Fruit fly (Drosophila melanogaster): ENCODE results near the gene tzn.

The tzn gene

dm6 chr3L:20798325-20798846 is at the start of gene tzn, which contains the start of gene CG3698 (continued):
- TF ChIP-seq al (GFP tag; IDR thresholded peaks at IDR 0.05) (peak; percentile 87), cwo (GFP tag; optimal IDR thresholded peaks at IDR 0.05) (no peak), D19A (tag; optimal IDR thresholded peaks at IDR 0.05) (peak; percentile 71), CG7963 (GFP tag; IDR thresholded peaks at IDR 0.05; ENCODE audit: partially characterized antibody) (no peak), NFAT (GFP tag; IDR thresholded peaks at IDR 0.05) (peak; percentile 97), CG13894 (tag; optimal IDR thresholded peaks at IDR 0.05) (no peak), ase (GFP tag; IDR thresholded peaks at IDR 0.05) (peak; percentile 95), TFAM (GFP tag; optimal IDR thresholded peaks at IDR 0.05) (peak; percentile 70), CG15479 (GFP tag; optimal IDR thresholded peaks at IDR 0.05) (peak; percentile 12), CG13424 (tag; optimal IDR thresholded peaks at IDR 0.05) (peak; percentile 78), lola (GFP tag; optimal IDR thresholded peaks at IDR 0.05) (peak in 1 of 3 experiments; percentile 75), Drgx (GFP tag; IDR thresholded peaks at IDR 0.05) (peak; percentile 47; the same call in 1 of the 2 replicates), crc (GFP tag; optimal IDR thresholded peaks at IDR 0.05) (peak; percentile 45), Fer2 (tag; optimal IDR thresholded peaks at IDR 0.05) (peak; percentile 91), Gug (GFP tag; IDR thresholded peaks at IDR 0.05) (peak; percentile 69; the same call in 3 of the 4 replicates), Chrac-16 (GFP tag; optimal IDR thresholded peaks at IDR 0.05) (peak; percentile 77), CG10209 (GFP tag; optimal IDR thresholded peaks at IDR 0.05) (peak; percentile 97), stc (GFP tag; IDR thresholded peaks at IDR 0.05) (peak; percentile 91), Nf-YC (tag; optimal IDR thresholded peaks at IDR 0.05) (peak; percentile 69), CG6272 (GFP tag; IDR thresholded peaks at IDR 0.05) (peak; percentile 86), Sin3A (optimal IDR thresholded peaks at IDR 0.05) (no peak), sim (GFP tag; IDR thresholded peaks at IDR 0.05) (peak; percentile 82), CG9797 (GFP tag; optimal IDR thresholded peaks at IDR 0.05) (peak; percentile 91), en (GFP tag; optimal IDR thresholded peaks at IDR 0.05) (peak; percentile 85), cg (GFP tag; optimal IDR thresholded peaks at IDR 0.05) (no peak), CG8924 (tag; optimal IDR thresholded peaks at IDR 0.05) (peak; percentile 78), CG15601 (tag; optimal IDR thresholded peaks at IDR 0.05) (peak; percentile 92), NC2β (GFP tag; optimal IDR thresholded peaks at IDR 0.05) (peak; percentile 84), CG6175 (GFP tag; IDR thresholded peaks at IDR 0.05) (peak; percentile 94), dm (GFP tag; optimal IDR thresholded peaks at IDR 0.05) (peak; percentile 85), CG12104 (GFP tag; optimal IDR thresholded peaks at IDR 0.05) (peak; percentile 94), Kr (GFP tag; optimal IDR thresholded peaks at IDR 0.05) (peak; percentile 81), Fer3 (tag; optimal IDR thresholded peaks at IDR 0.05) (peak; percentile 92)

DNA sequence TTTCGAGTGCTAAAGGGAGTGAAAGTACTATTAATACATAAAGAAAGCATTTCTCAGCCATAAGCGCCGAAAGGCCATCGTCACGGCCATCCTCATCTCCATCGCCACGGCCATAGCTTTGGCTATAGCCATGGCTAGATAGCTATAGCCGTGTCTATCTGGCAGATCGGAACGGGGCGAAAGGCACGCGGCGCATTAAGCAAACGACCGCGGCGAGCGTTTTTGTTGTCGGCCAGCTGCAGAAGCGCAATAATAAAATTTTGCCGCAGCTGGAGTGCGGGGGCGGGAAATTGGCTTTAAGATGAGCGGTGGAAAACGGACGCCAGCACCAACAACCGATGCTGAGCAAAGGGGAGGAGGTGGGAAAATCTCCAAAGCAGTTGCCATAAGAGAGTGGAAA is 48.1 kb upstream of the tzn start:
- TF ChIP-seq CG13894 (tag; optimal IDR thresholded peaks at IDR 0.05) (peak; percentile 88), dimm (GFP tag; IDR thresholded peaks at IDR 0.05) (0 out of 2 replicates have a peak, but pooled peaks have one; percentile 17), CG7357 (GFP tag; IDR thresholded peaks at IDR 0.05) (no peak), twi (tag; optimal IDR thresholded peaks at IDR 0.05) (no peak), Hey (tag; optimal IDR thresholded peaks at IDR 0.05) (peak; percentile 4), E2f2 (GFP tag; IDR thresholded peaks at IDR 0.05) (no peak), abd-A (tag; optimal IDR thresholded peaks at IDR 0.05) (peak; percentile 54), lilli (GFP tag; optimal IDR thresholded peaks at IDR 0.05) (no peak), Med (GFP tag) (peak; percentile 47)
